Worm (Caenorhabditis elegans): ENCODE results near the gene C15H9.11.

The C15H9.11 gene

ce11 chrX:6059163-6059782, 43.9 kb downstream of the C15H9.11 start:
- TF ChIP-seq tbp1 (GFP tag; optimal IDR thresholded peaks at IDR 0.05) (no peak), bed-1 (GFP tag; IDR thresholded peaks at IDR 0.05) (no peak), madf-10 (tag; optimal IDR thresholded peaks at IDR 0.05) (peak; percentile 7), nhr-80 (tag; optimal IDR thresholded peaks at IDR 0.05) (peak; percentile 82)

- TF ChIP-seq F49E8.2 (tag; optimal IDR thresholded peaks at IDR 0.05; ENCODE audit: insufficient read depth) (no peak), nhr-120 (GFP tag; IDR thresholded peaks at IDR 0.05) (no peak), F57C9.4 (tag; optimal IDR thresholded peaks at IDR 0.05) (no peak), ztf-3 (GFP tag; optimal IDR thresholded peaks at IDR 0.05) (no peak), C06A6.2 (GFP tag; conservative IDR thresholded peaks at IDR 0.05) (no peak), cebp-1 (GFP tag; IDR thresholded peaks at IDR 0.05) (no peak), cebp-1 (tag; optimal IDR thresholded peaks at IDR 0.05) (peak; percentile 46), F33H1.4 (GFP tag; IDR thresholded peaks at IDR 0.05) (no peak), sdz-38 (tag; optimal IDR thresholded peaks at IDR 0.05) (no peak), nhr-90 (tag; optimal IDR thresholded peaks at IDR 0.05) (peak; percentile 35), gei-17 (GFP tag; optimal IDR thresholded peaks at IDR 0.05) (no peak), snpc-1.3 (tag; optimal IDR thresholded peaks at IDR 0.05; ENCODE audit: insufficient read depth) (no peak), lsy-27 (tag; optimal IDR thresholded peaks at IDR 0.05; ENCODE audit: borderline replicate concordance, insufficient read depth) (no peak), aptf-3 (GFP tag; IDR thresholded peaks at IDR 0.05) (no peak), let-607 (tag; optimal IDR thresholded peaks at IDR 0.05) (peak; percentile 16 to 34), ceh-27 (GFP tag; optimal IDR thresholded peaks at IDR 0.05) (no peak), cebp-2 (GFP tag; IDR thresholded peaks at IDR 0.05) (no peak), F23B12.7 (tag; optimal IDR thresholded peaks at IDR 0.05; ENCODE audit: insufficient read depth) (no peak), hsf-1 (GFP tag; IDR thresholded peaks at IDR 0.05) (no peak), lag-1 (GFP tag; IDR thresholded peaks at IDR 0.05) (no peak), xnd-1 (tag; optimal IDR thresholded peaks at IDR 0.05) (no peak), aptf-2 (GFP tag; conservative IDR thresholded peaks at IDR 0.05) (no peak), zfh-2 (GFP tag; conservative IDR thresholded peaks at IDR 0.05) (peak; percentile 34; the same call in 1 of the 2 replicates), bed-1 (GFP tag; IDR thresholded peaks at IDR 0.05) (no peak), dox-1 (GFP tag; IDR thresholded peaks at IDR 0.05) (0 out of 2 replicates have a peak, but pooled peaks have one; percentile 53), madf-10 (tag; optimal IDR thresholded peaks at IDR 0.05) (peak; percentile 5), B0019.2 (GFP tag; conservative IDR thresholded peaks at IDR 0.05) (no peak), lin-35 (GFP tag; optimal IDR thresholded peaks at IDR 0.05) (no peak), die-1 (tag; optimal IDR thresholded peaks at IDR 0.05) (no peak), snpc-4 (GFP tag; optimal IDR thresholded peaks at IDR 0.05) (no peak), snpc-4 (tag; optimal IDR thresholded peaks at IDR 0.05) (no peak), F55B11.4 (tag; optimal IDR thresholded peaks at IDR 0.05; ENCODE audit: borderline replicate concordance, insufficient read depth) (no peak), C17E4.6 (GFP tag; IDR thresholded peaks at IDR 0.05) (no peak), pha-4 (tag; optimal IDR thresholded peaks at IDR 0.05) (no peak), snpc-3.4 (tag; optimal IDR thresholded peaks at IDR 0.05) (no peak), lin-54 (GFP tag; optimal IDR thresholded peaks at IDR 0.05) (no peak), hrde-1 (tag; optimal IDR thresholded peaks at IDR 0.05; ENCODE audit: borderline replicate concordance) (no peak), sea-2 (GFP tag; IDR thresholded peaks at IDR 0.05) (no peak), lin-26 (GFP tag; IDR thresholded peaks at IDR 0.05) (no peak), F10E7.11 (tag; optimal IDR thresholded peaks at IDR 0.05) (no peak), somi-1 (GFP tag; optimal IDR thresholded peaks at IDR 0.05) (no peak)
Measured at ce11 chrX:6057580-6058305, 45.5 kb downstream of the C15H9.11 start, which contains the start of gene gln-1. TSS of gene gln-1 (plus strand) at chrX:6058255.

Measured in whole organism, young adult.